Worm (Caenorhabditis elegans) whole organism, early embryonic: ENCODE measurements around the gene Y57G11B.3.

Source experiments
- B0310.2 ChIP-seq: sonication (generic microtip); optimal IDR thresholded peaks from 2 replicates; lab custom pipeline; 2016; ENCODE audit warnings: mild to moderate bottlenecking, missing genetic modification characterization, missing compliant biosample characterization
- ama-1 ChIP-seq: fragments of 150-350 bp; optimal IDR thresholded peaks from 2 replicates; lab custom pipeline; 2014
- ceh-13 ChIP-seq: fragments of 200-800 bp; sonication (Bioruptor generic); optimal IDR thresholded peaks from 2 replicates; lab custom pipeline; 2018; ENCODE audit warnings: mild to moderate bottlenecking, missing genetic modification characterization, missing compliant biosample characterization
- ceh-36 ChIP-seq: sonication (generic microtip); optimal IDR thresholded peaks from 2 replicates; lab custom pipeline; 2016; ENCODE audit warnings: missing genetic modification characterization, inconsistent platforms, missing compliant biosample characterization
- hmg-4 ChIP-seq: fragments of 200-800 bp; sonication (Bioruptor generic); optimal IDR thresholded peaks from 2 replicates; lab custom pipeline; 2018; ENCODE audit warnings: mild to moderate bottlenecking, missing genetic modification characterization, missing compliant biosample characterization
- hnd-1 ChIP-seq: sonication (generic microtip); optimal IDR thresholded peaks from 2 replicates; lab custom pipeline; 2016; ENCODE audit warnings: missing genetic modification characterization, missing compliant biosample characterization
- pes-1 ChIP-seq: fragments of 200-800 bp; sonication (Bioruptor generic); IDR thresholded peaks from 2 replicates; pipeline ENCODE4 v1.3.6; 2022; ENCODE audit warnings: missing genetic modification reagents, missing genetic modification characterization, missing compliant biosample characterization
- tbx-11 ChIP-seq: fragments of 200-800 bp; sonication (Bioruptor generic); IDR thresholded peaks from 2 replicates; pipeline ENCODE4 v1.3.6; 2022; ENCODE audit warnings: missing genetic modification characterization, missing compliant biosample characterization

ce11 chrIV:14530031-14530430, 44.2 kb downstream of the Y57G11B.3 start:
- TF ChIP-seq B0310.2 (tag; lab: Kevin White, UChicago), result no peak
- TF ChIP-seq hnd-1, result no peak
- no peak for TF ChIP-seq tbx-11 (GFP tag; lab: Robert Waterston, UW)
- no peak for TF ChIP-seq ceh-36 (tag; lab: Kevin White, UChicago)
- TF ChIP-seq ama-1 (lab: Kevin White, UChicago), result no peak
- TF ChIP-seq hmg-4 (GFP tag; lab: Kevin White, UChicago), result no peak
- TF ChIP-seq ceh-13 (GFP tag; lab: Kevin White, UChicago), result no peak
- TF ChIP-seq pes-1 (GFP tag; lab: Robert Waterston, UW), result no peak
